Worm (Caenorhabditis elegans) whole organism, midembryonic: Measurements from ENCODE around the gene srx-104.

Experiments
- ref-1 ChIP-seq: fragments of 200-800 bp; sonication (Bioruptor generic); conservative IDR thresholded peaks from 2 replicates; pipeline ENCODE4 v1.3.6; 2022; ENCODE audit warnings: missing genetic modification reagents, missing genetic modification characterization, missing compliant biosample characterization
- ztf-23 ChIP-seq: fragments of 200-800 bp; sonication (Bioruptor generic); IDR thresholded peaks from 2 replicates; pipeline ENCODE4 v1.3.6; 2022; ENCODE audit warnings: missing genetic modification reagents, missing genetic modification characterization, missing compliant biosample characterization

DNA sequence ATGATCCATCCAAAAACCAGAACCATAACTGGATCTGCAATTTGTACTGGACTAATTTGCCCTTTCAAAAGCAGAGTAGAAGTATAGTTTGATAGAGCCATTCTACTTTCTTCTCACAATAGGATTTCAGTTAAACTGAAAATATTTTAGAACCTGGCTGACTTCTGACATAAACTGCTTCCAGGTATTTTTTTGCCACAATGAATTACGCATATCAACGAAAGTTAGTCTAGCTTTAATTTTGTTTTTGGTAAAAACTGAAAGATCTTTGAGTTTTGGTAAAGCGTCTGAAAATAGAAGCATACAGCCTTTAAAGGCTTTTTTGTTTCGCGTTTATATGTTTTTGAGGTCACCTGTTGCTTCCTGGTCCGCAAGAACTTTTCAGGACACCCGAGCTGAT is 8.8 kb downstream of the srx-104 start, which contains the start of gene srx-101:
- TF ChIP-seq ref-1 (GFP tag; lab: Robert Waterston, UW) = no peak
- TF ChIP-seq ztf-23 = no peak
